Fruit fly (Drosophila melanogaster) whole organism, prepupa: ENCODE results near the gene SKIP.

Source experiments
- Blimp-1 ChIP-seq: fragments of 200-800 bp; sonication (Bioruptor generic); optimal IDR thresholded peaks from 3 replicates; lab custom pipeline; 2017; ENCODE audit warnings: missing biosample characterization, missing genetic modification characterization, mild to moderate bottlenecking, moderate library complexity, missing genetic modification reagents
- CG10669 ChIP-seq: fragments of 200-800 bp; sonication (Bioruptor generic); optimal IDR thresholded peaks from 3 replicates; lab custom pipeline; 2018; ENCODE audit warnings: missing biosample characterization, mild to moderate bottlenecking, missing genetic modification characterization, moderate library complexity
- CG11294 ChIP-seq: fragments of 200-800 bp; sonication (Bioruptor generic); IDR thresholded peaks from 2 replicates; pipeline ENCODE4 v1.3.6; 2022; ENCODE audit warnings: missing biosample characterization, missing genetic modification characterization
- CG11762 ChIP-seq: fragments of 200-800 bp; sonication (Bioruptor generic); optimal IDR thresholded peaks from 3 replicates; lab custom pipeline; 2016; ENCODE audit warnings: missing biosample characterization, missing genetic modification characterization; ENCODE audit not compliant: insufficient read depth
- CG11902 ChIP-seq: fragments of 200-800 bp; sonication (Bioruptor generic); optimal IDR thresholded peaks from 3 replicates; lab custom pipeline; 2016; ENCODE audit warnings: missing biosample characterization, missing genetic modification characterization
- CG15336 ChIP-seq: fragments of 200-800 bp; sonication (Bioruptor generic); IDR thresholded peaks from 2 replicates; pipeline ENCODE4 v1.3.6; 2022; ENCODE audit warnings: missing biosample characterization, missing genetic modification characterization
- CG1621 ChIP-seq: fragments of 200-800 bp; sonication (Bioruptor generic); optimal IDR thresholded peaks from 3 replicates; lab custom pipeline; 2018; ENCODE audit warnings: missing biosample characterization, mild to moderate bottlenecking, missing genetic modification characterization
- CG16779 ChIP-seq: fragments of 200-800 bp; sonication (Bioruptor generic); optimal IDR thresholded peaks from 3 replicates; lab custom pipeline; 2017; ENCODE audit warnings: missing biosample characterization, mild to moderate bottlenecking, missing genetic modification characterization
- CG3032 ChIP-seq: fragments of 200-800 bp; optimal IDR thresholded peaks from 2 replicates; lab custom pipeline; 2019; ENCODE audit warnings: missing biosample characterization, mild to moderate bottlenecking, missing genetic modification characterization, moderate library complexity
- CG31627 ChIP-seq: fragments of 200-800 bp; sonication (Bioruptor generic); optimal IDR thresholded peaks from 3 replicates; lab custom pipeline; 2016; ENCODE audit warnings: missing biosample characterization, missing genetic modification characterization
- CG3919 ChIP-seq: fragments of 200-800 bp; sonication (Bioruptor generic); optimal IDR thresholded peaks from 3 replicates; lab custom pipeline; 2016; ENCODE audit warnings: missing biosample characterization, missing genetic modification characterization
- CG4318 ChIP-seq: fragments of 200-800 bp; sonication (Bioruptor generic); optimal IDR thresholded peaks from 3 replicates; lab custom pipeline; 2017; ENCODE audit warnings: missing biosample characterization, mild to moderate bottlenecking, missing genetic modification characterization
- CG6163 ChIP-seq: fragments of 200-800 bp; sonication (Bioruptor generic); IDR thresholded peaks from 3 replicates; pipeline ENCODE4 v1.3.6; 2022; ENCODE audit warnings: missing biosample characterization, missing genetic modification characterization
- CG6792 ChIP-seq: fragments of 200-800 bp; sonication (Bioruptor generic); optimal IDR thresholded peaks from 3 replicates; lab custom pipeline; 2016; ENCODE audit warnings: missing biosample characterization, missing genetic modification characterization
- CG6808 ChIP-seq: fragments of 200-800 bp; sonication (Bioruptor generic); optimal IDR thresholded peaks from 3 replicates; lab custom pipeline; 2017; ENCODE audit warnings: missing biosample characterization, missing genetic modification characterization, mild to moderate bottlenecking, moderate library complexity, missing genetic modification reagents
- CG6854 ChIP-seq: fragments of 200-800 bp; sonication (Bioruptor generic); optimal IDR thresholded peaks from 2 replicates; lab custom pipeline; 2017; ENCODE audit warnings: missing biosample characterization, mild to moderate bottlenecking, missing genetic modification characterization
- CG7368 ChIP-seq: fragments of 200-800 bp; sonication (Bioruptor generic); optimal IDR thresholded peaks from 3 replicates; lab custom pipeline; 2016; ENCODE audit warnings: missing biosample characterization, missing genetic modification characterization
- CG8119 ChIP-seq: fragments of 200-800 bp; sonication (Bioruptor generic); IDR thresholded peaks from 3 replicates; pipeline ENCODE4 v1.3.6; 2022; ENCODE audit warnings: missing biosample characterization, missing genetic modification characterization
- CG8632 ChIP-seq: fragments of 200-800 bp; sonication (Bioruptor generic); optimal IDR thresholded peaks from 3 replicates; lab custom pipeline; 2016; ENCODE audit warnings: missing biosample characterization, missing genetic modification characterization
- CG9139 ChIP-seq: fragments of 200-800 bp; sonication (Bioruptor generic); optimal IDR thresholded peaks from 3 replicates; lab custom pipeline; 2017; ENCODE audit warnings: missing biosample characterization, mild to moderate bottlenecking, missing genetic modification characterization
- Eip75B ChIP-seq: fragments of 200-800 bp; sonication (Bioruptor generic); optimal IDR thresholded peaks from 3 replicates; lab custom pipeline; 2016; ENCODE audit warnings: missing biosample characterization, missing genetic modification characterization
- Eip78C ChIP-seq: fragments of 200-800 bp; sonication (Bioruptor generic); peaks from one replicate; lab custom pipeline; 2016; ENCODE audit warnings: missing biosample characterization, missing genetic modification characterization
- Eip93F ChIP-seq: fragments of 200-800 bp; sonication (Bioruptor generic); optimal IDR thresholded peaks from 2 replicates; lab custom pipeline; 2016; ENCODE audit warnings: missing biosample characterization, mild to moderate bottlenecking, missing genetic modification characterization
- Ets21C ChIP-seq: fragments of 200-800 bp; sonication (Bioruptor generic); optimal IDR thresholded peaks from 3 replicates; lab custom pipeline; 2016; ENCODE audit warnings: missing biosample characterization, missing genetic modification characterization
- Ets96B ChIP-seq: fragments of 200-800 bp; optimal IDR thresholded peaks from 2 replicates; lab custom pipeline; 2019; ENCODE audit warnings: missing biosample characterization, mild to moderate bottlenecking, missing genetic modification characterization, moderate library complexity
- Gug ChIP-seq: fragments of 200-800 bp; sonication (Bioruptor generic); IDR thresholded peaks from 2 replicates; pipeline ENCODE4 v1.3.6; 2022; ENCODE audit warnings: missing biosample characterization, missing genetic modification characterization
- Hr38 ChIP-seq: sonication (Bioruptor generic); optimal IDR thresholded peaks from 2 replicates; lab custom pipeline; 2016; ENCODE audit warnings: missing biosample characterization, missing genetic modification characterization
- Hr39 ChIP-seq: fragments of 200-800 bp; sonication (Bioruptor generic); optimal IDR thresholded peaks from 2 replicates; lab custom pipeline; 2016; ENCODE audit warnings: missing biosample characterization, missing genetic modification characterization
- Hr4 ChIP-seq: fragments of 200-800 bp; sonication (Bioruptor generic); optimal IDR thresholded peaks from 3 replicates; lab custom pipeline; 2016; ENCODE audit warnings: missing biosample characterization, missing genetic modification characterization
- Lpt ChIP-seq: fragments of 200-800 bp; sonication (Bioruptor generic); optimal IDR thresholded peaks from 3 replicates; lab custom pipeline; 2016; ENCODE audit warnings: missing biosample characterization, missing genetic modification characterization
- Met ChIP-seq: fragments of 200-800 bp; sonication (Bioruptor generic); optimal IDR thresholded peaks from 3 replicates; lab custom pipeline; 2016; ENCODE audit warnings: missing biosample characterization, missing genetic modification characterization
- Sox14 ChIP-seq: fragments of 200-800 bp; sonication (Bioruptor generic); optimal IDR thresholded peaks from 3 replicates; lab custom pipeline; 2016; ENCODE audit warnings: missing biosample characterization, missing genetic modification characterization
- Sox15 ChIP-seq: fragments of 200-800 bp; sonication (Bioruptor generic); optimal IDR thresholded peaks from 3 replicates; lab custom pipeline; 2016; ENCODE audit warnings: missing biosample characterization, missing genetic modification characterization
- achi ChIP-seq: fragments of 200-800 bp; sonication (Bioruptor generic); optimal IDR thresholded peaks from 3 replicates; lab custom pipeline; 2016; ENCODE audit warnings: missing biosample characterization, missing genetic modification characterization
- acj6 ChIP-seq: fragments of 200-800 bp; sonication (Bioruptor generic); optimal IDR thresholded peaks from 3 replicates; lab custom pipeline; 2016; ENCODE audit warnings: missing biosample characterization, missing genetic modification characterization
- cyc ChIP-seq: fragments of 200-800 bp; sonication (Bioruptor generic); optimal IDR thresholded peaks from 3 replicates; lab custom pipeline; 2016; ENCODE audit warnings: missing biosample characterization, missing genetic modification characterization
- dac ChIP-seq: fragments of 200-800 bp; sonication (Bioruptor generic); optimal IDR thresholded peaks from 2 replicates; lab custom pipeline; 2017; ENCODE audit warnings: missing biosample characterization, mild to moderate bottlenecking, missing genetic modification characterization
- eg ChIP-seq: fragments of 200-800 bp; sonication (Bioruptor generic); IDR thresholded peaks from 3 replicates; pipeline ENCODE4 v1.3.6; 2022; ENCODE audit warnings: missing biosample characterization, missing genetic modification characterization
- esn ChIP-seq: fragments of 200-800 bp; sonication (Bioruptor generic); optimal IDR thresholded peaks from 2 replicates; lab custom pipeline; 2016; ENCODE audit warnings: missing biosample characterization, mild to moderate bottlenecking, missing genetic modification characterization, moderate library complexity
- fd85E ChIP-seq: fragments of 200-800 bp; sonication (Bioruptor generic); optimal IDR thresholded peaks from 3 replicates; lab custom pipeline; 2016; ENCODE audit warnings: missing biosample characterization, missing genetic modification characterization
- fkh ChIP-seq: fragments of 200-800 bp; sonication (Bioruptor generic); optimal IDR thresholded peaks from 3 replicates; lab custom pipeline; 2017; ENCODE audit warnings: missing biosample characterization, mild to moderate bottlenecking, missing genetic modification characterization, moderate library complexity
- lz ChIP-seq: fragments of 200-800 bp; sonication (Bioruptor generic); optimal IDR thresholded peaks from 3 replicates; lab custom pipeline; 2016; ENCODE audit warnings: missing biosample characterization, missing genetic modification characterization
- pdm3 ChIP-seq: fragments of 200-800 bp; sonication (Bioruptor generic); optimal IDR thresholded peaks from 3 replicates; lab custom pipeline; 2016; ENCODE audit warnings: missing biosample characterization, missing genetic modification characterization
- salr ChIP-seq, 2 experiments: fragments of 200-800 bp; sonication (Bioruptor generic); optimal IDR thresholded peaks; 3 replicates each; lab custom pipeline; 2016 to 2018; ENCODE audit warnings: missing biosample characterization in 2 of 2, missing genetic modification characterization in 2 of 2, mild to moderate bottlenecking in 1 of 2
- spab ChIP-seq: fragments of 200-800 bp; sonication (Bioruptor generic); optimal IDR thresholded peaks from 2 replicates; lab custom pipeline; 2017; ENCODE audit warnings: missing biosample characterization, mild to moderate bottlenecking, missing genetic modification characterization, missing genetic modification reagents
- topi ChIP-seq: fragments of 200-800 bp; sonication (Bioruptor generic); optimal IDR thresholded peaks from 3 replicates; lab custom pipeline; 2016; ENCODE audit warnings: missing biosample characterization, missing genetic modification characterization
- vri ChIP-seq: fragments of 200-800 bp; sonication (Bioruptor generic); optimal IDR thresholded peaks from 3 replicates; lab custom pipeline; 2016; ENCODE audit warnings: missing biosample characterization, mild to moderate bottlenecking, missing genetic modification characterization

The SKIP gene

DNA sequence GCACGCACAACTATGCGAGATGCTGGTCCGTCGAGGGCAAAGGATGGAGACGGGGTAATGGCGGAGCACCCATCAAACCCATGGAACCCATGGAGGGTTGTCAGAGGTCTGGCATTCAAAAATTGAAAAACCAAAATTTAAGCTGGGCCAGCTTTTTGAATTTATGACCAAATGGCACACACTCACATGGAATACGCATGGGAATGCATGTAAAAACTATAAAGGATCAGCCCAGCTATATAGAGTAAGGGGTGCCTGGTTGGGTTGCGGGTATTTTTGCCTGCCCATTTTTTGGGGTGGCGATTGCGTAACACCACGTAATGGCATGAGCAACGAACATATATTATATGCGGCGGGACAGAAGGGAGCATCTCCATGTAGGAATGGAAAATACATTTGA is 18.8 kb downstream of the SKIP start:
- TF ChIP-seq CG11902: no peak
- TF ChIP-seq Eip75B (GFP tag; lab: Kevin White, UChicago): no peak
- no peak for TF ChIP-seq Sox14 (GFP tag; lab: Kevin White, UChicago)
- no peak for TF ChIP-seq Hr39
- TF ChIP-seq CG6854 (GFP tag; lab: Kevin White, UChicago): no peak
- TF ChIP-seq lz: no peak
- no peak for TF ChIP-seq esn (GFP tag; lab: Kevin White, UChicago)

DNA sequence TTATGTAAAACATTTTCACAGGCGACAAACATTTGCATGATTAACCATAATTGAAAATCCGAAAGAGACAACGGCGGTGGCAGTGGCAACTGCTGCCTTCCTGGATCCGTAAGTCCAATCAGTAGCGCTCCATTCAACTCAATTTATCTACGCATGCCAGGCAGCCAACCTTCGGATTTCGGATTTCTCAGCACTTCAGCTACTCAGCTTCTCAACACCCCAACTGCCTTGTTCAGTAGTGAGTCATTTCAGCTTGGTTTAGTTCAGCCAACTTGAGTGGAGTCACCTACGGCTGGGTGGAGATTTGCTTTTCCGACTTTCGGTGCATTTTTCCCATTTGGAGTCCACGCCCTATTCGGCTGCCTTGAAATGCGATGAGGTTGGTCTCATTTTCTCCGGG is 20.1 kb downstream of the SKIP start:
- no peak for TF ChIP-seq spab
- TF ChIP-seq CG9139 (GFP tag; lab: Kevin White, UChicago): no peak
- TF ChIP-seq Eip93F: no peak
- TF ChIP-seq cyc (GFP tag; lab: Kevin White, UChicago): no peak
- no peak for TF ChIP-seq Lpt
- TF ChIP-seq acj6 (GFP tag; lab: Kevin White, UChicago): no peak
- TF ChIP-seq CG4318: no peak
- TF ChIP-seq Met: no peak
- TF ChIP-seq vri (GFP tag; lab: Kevin White, UChicago): no peak
- TF ChIP-seq Blimp-1 (GFP tag; lab: Kevin White, UChicago): no peak
- no peak for TF ChIP-seq salr (GFP tag; optimal IDR thresholded peaks at IDR 0.05; lab: Kevin White, UChicago)
- TF ChIP-seq achi (GFP tag; lab: Kevin White, UChicago): no peak
- no peak for TF ChIP-seq Hr38 (GFP tag; lab: Kevin White, UChicago)
- no peak for TF ChIP-seq CG6792 (GFP tag; lab: Kevin White, UChicago)
- TF ChIP-seq pdm3 (GFP tag; lab: Kevin White, UChicago): no peak
- no peak for TF ChIP-seq Hr4
- no peak for TF ChIP-seq Sox15
- TF ChIP-seq topi (GFP tag; lab: Kevin White, UChicago): no peak

DNA sequence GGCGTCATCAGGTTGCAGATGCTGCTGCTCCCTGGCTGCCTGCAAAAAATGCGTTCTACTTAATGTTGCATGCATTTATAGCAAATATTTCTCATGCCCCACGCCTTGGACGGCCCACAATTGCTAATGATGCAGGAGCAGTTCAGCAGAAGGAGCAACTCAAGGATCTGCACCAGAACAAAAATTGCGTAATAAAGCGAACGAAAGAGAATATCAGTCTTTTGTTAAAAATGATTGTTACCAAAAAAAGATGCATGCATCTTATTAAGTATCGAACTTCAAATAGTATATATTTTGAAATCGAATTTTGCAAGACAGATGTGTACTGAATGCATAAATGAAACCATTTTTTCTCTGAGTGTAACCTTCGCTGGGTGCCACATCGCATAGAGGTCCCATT is 24.6 kb downstream of the SKIP start:
- no peak for TF ChIP-seq CG11902
- no peak for TF ChIP-seq Hr4
- TF ChIP-seq CG31627 (GFP tag; lab: Kevin White, UChicago): no peak
- TF ChIP-seq pdm3 (GFP tag; lab: Kevin White, UChicago): peak; percentile 30
- TF ChIP-seq CG8632 (GFP tag; lab: Kevin White, UChicago): no peak
- peak; percentile 4 for TF ChIP-seq Lpt
- TF ChIP-seq esn (GFP tag; lab: Kevin White, UChicago): no peak
- peak; percentile 1 for TF ChIP-seq topi (GFP tag; lab: Kevin White, UChicago)
- 0 out of 2 replicates have a peak, but pooled peaks have one; percentile 38 for TF ChIP-seq CG15336 (GFP tag; lab: Robert Waterston, UW)
- TF ChIP-seq Sox14 (GFP tag; lab: Kevin White, UChicago): peak; percentile 47
- TF ChIP-seq CG6854 (GFP tag; lab: Kevin White, UChicago): no peak
- TF ChIP-seq Ets21C (GFP tag; lab: Kevin White, UChicago): no peak
- no peak for TF ChIP-seq Hr38 (GFP tag; lab: Kevin White, UChicago)
- TF ChIP-seq Ets96B (tag; lab: Kevin White, UChicago): peak; percentile 56
- TF ChIP-seq CG9139 (GFP tag; lab: Kevin White, UChicago): no peak
- TF ChIP-seq eg (GFP tag; lab: Robert Waterston, UW): 0 out of 3 replicates have a peak, but pooled peaks have one; percentile 12
- no peak for TF ChIP-seq CG1621 (tag; lab: Kevin White, UChicago)
- no peak for TF ChIP-seq Sox15
- TF ChIP-seq Blimp-1 (GFP tag; lab: Kevin White, UChicago): no peak
- no peak for TF ChIP-seq Met
- no peak for TF ChIP-seq Hr39
- no peak for TF ChIP-seq CG4318
- TF ChIP-seq fd85E (GFP tag; lab: Kevin White, UChicago): no peak
- TF ChIP-seq CG3032: peak; percentile 46
- peak; percentile 54; the same call in 2 of the 3 replicates for TF ChIP-seq CG8119 (GFP tag; lab: Robert Waterston, UW)
- TF ChIP-seq Eip78C (GFP tag; lab: Kevin White, UChicago): peak; percentile 86
- no peak for TF ChIP-seq dac
- TF ChIP-seq CG3919 (GFP tag; lab: Kevin White, UChicago): peak; percentile 52
- peak; percentile 23 for TF ChIP-seq CG6792 (GFP tag; lab: Kevin White, UChicago)
- no peak for TF ChIP-seq fkh (GFP tag; lab: Kevin White, UChicago)
- peak; percentile 75 for TF ChIP-seq CG6163 (GFP tag; lab: Robert Waterston, UW)
- no peak for TF ChIP-seq CG7368 (GFP tag; lab: Kevin White, UChicago)
- TF ChIP-seq CG16779: peak; percentile 34
- no peak for TF ChIP-seq CG11294
- TF ChIP-seq Gug (GFP tag; lab: Robert Waterston, UW): 0 out of 2 replicates have a peak, but pooled peaks have one; percentile 34
- TF ChIP-seq CG10669 (GFP tag; lab: Kevin White, UChicago): peak; percentile 36
- TF ChIP-seq CG6808 (GFP tag; lab: Kevin White, UChicago): peak; percentile 26
- TF ChIP-seq CG11762 (GFP tag; lab: Kevin White, UChicago): peak; percentile 5
